Fruit fly (Drosophila melanogaster) whole organism, wandering third instar larva: ENCODE data around the gene Gpdh1.

ENCODE experiments used
- dsf ChIP-seq: sonication (Bioruptor generic); optimal IDR thresholded peaks from 2 replicates; lab custom pipeline; 2016; ENCODE audit warnings: missing biosample characterization, missing genetic modification characterization, borderline replicate concordance
- pan ChIP-seq: fragments of >200 bp; optimal IDR thresholded peaks from 2 replicates; lab custom pipeline; 2017

dm6 chr2L:5983236-5983635 is 39.8 kb downstream of the Gpdh1 start:
- TF ChIP-seq pan (lab: Kevin White, UChicago) = no peak
- TF ChIP-seq dsf = no peak
